Fruit fly (Drosophila melanogaster): ENCODE data around the gene JhI-21.
A peak's percentile ranks its signal among the peaks of the same experiment; 100 is the strongest.

JhI-21 gene

dm6 chr2L:12006397-12007330 is 49.2 kb downstream of the JhI-21 start (continued):
- peak; percentile 37 for TF ChIP-seq Myb (GFP tag; optimal IDR thresholded peaks at IDR 0.05)
- peak; percentile 55 for TF ChIP-seq MTF-1 (GFP tag; optimal IDR thresholded peaks at IDR 0.05; ENCODE audit: borderline replicate concordance)
- TF ChIP-seq CG17359 (tag; optimal IDR thresholded peaks at IDR 0.05), result peak; percentile 90
- TF ChIP-seq Six4 (GFP tag; optimal IDR thresholded peaks at IDR 0.05), result peak; percentile 91
- no peak for TF ChIP-seq CG31365 (tag; optimal IDR thresholded peaks at IDR 0.05)
- no peak for TF ChIP-seq toy (GFP tag; IDR thresholded peaks at IDR 0.05)
- TF ChIP-seq C15 (GFP tag; IDR thresholded peaks at IDR 0.05), result no peak
- TF ChIP-seq CG9437 (GFP tag; optimal IDR thresholded peaks at IDR 0.05), result peak; percentile 95
- peak; percentile 58 for TF ChIP-seq CG1603 (tag; optimal IDR thresholded peaks at IDR 0.05)
- TF ChIP-seq stwl (tag; optimal IDR thresholded peaks at IDR 0.05), result no peak
- TF ChIP-seq CG13624 (GFP tag; optimal IDR thresholded peaks at IDR 0.05), result peak; percentile 66
- peak; percentile 69 for TF ChIP-seq oc (tag; optimal IDR thresholded peaks at IDR 0.05)
- no peak for TF ChIP-seq CG2199 (GFP tag; IDR thresholded peaks at IDR 0.05)
- no peak for TF ChIP-seq sim (GFP tag; IDR thresholded peaks at IDR 0.05)
- no peak for TF ChIP-seq aop (GFP tag; IDR thresholded peaks at IDR 0.05)
- no peak for TF ChIP-seq pita (GFP tag; optimal IDR thresholded peaks at IDR 0.05)
- peak; percentile 72 for TF ChIP-seq B-H2 (GFP tag; optimal IDR thresholded peaks at IDR 0.05)
- no peak for TF ChIP-seq CG11085 (GFP tag; IDR thresholded peaks at IDR 0.05)
- no peak for TF ChIP-seq chinmo (GFP tag; IDR thresholded peaks at IDR 0.05; ENCODE audit: partially characterized antibody)
- no peak for TF ChIP-seq CG31224 (GFP tag; IDR thresholded peaks at IDR 0.05)
- peak; percentile 95 for TF ChIP-seq CG10274 (GFP tag; optimal IDR thresholded peaks at IDR 0.05)
- TF ChIP-seq Dip3 (GFP tag; optimal IDR thresholded peaks at IDR 0.05), result peak; percentile 19
- TF ChIP-seq Gsc (GFP tag; IDR thresholded peaks at IDR 0.05), result no peak
- peak; percentile 75 for TF ChIP-seq exex (tag; optimal IDR thresholded peaks at IDR 0.05)
- TF ChIP-seq CG11723 (GFP tag; optimal IDR thresholded peaks at IDR 0.05), result peak; percentile 86
- TF ChIP-seq dmrt11E (tag; optimal IDR thresholded peaks at IDR 0.05), result peak; percentile 97
- TF ChIP-seq zen2 (GFP tag; IDR thresholded peaks at IDR 0.05; ENCODE audit: partially characterized antibody), result no peak
- peak; percentile 55 for TF ChIP-seq tx (GFP tag; optimal IDR thresholded peaks at IDR 0.05)
- no peak for TF ChIP-seq ranshi (GFP tag; IDR thresholded peaks at IDR 0.05)
- peak; percentile 26 for TF ChIP-seq pb (GFP tag; optimal IDR thresholded peaks at IDR 0.05)
- TF ChIP-seq mam (GFP tag; optimal IDR thresholded peaks at IDR 0.05), result peak; percentile 69
- TF ChIP-seq Sox102F (GFP tag; optimal IDR thresholded peaks at IDR 0.05), result peak; percentile 93
- TF ChIP-seq CG34422 (GFP tag; IDR thresholded peaks at IDR 0.05), result no peak
- TF ChIP-seq Vsx1 (GFP tag; optimal IDR thresholded peaks at IDR 0.05), result peak; percentile 85
- TF ChIP-seq CG6854 (GFP tag; optimal IDR thresholded peaks at IDR 0.05), result peak; percentile 91
- peak; percentile 97 for TF ChIP-seq CG18619 (GFP tag; optimal IDR thresholded peaks at IDR 0.05)
- no peak for TF ChIP-seq grn (GFP tag; optimal IDR thresholded peaks at IDR 0.05)
- TF ChIP-seq CG10654 (GFP tag; optimal IDR thresholded peaks at IDR 0.05), result peak; percentile 88
- no peak for TF ChIP-seq vnd (GFP tag; IDR thresholded peaks at IDR 0.05; ENCODE audit: partially characterized antibody)
- peak; percentile 95 for TF ChIP-seq CG10267 (tag; optimal IDR thresholded peaks at IDR 0.05)
- TF ChIP-seq dpn (GFP tag; optimal IDR thresholded peaks at IDR 0.05), result peak; percentile 71 to 92
- TF ChIP-seq CG4360 (GFP tag; IDR thresholded peaks at IDR 0.05), result no peak
- TF ChIP-seq bowl (GFP tag; IDR thresholded peaks at IDR 0.05), result no peak
- TF ChIP-seq CG12219 (GFP tag; optimal IDR thresholded peaks at IDR 0.05), result peak; percentile 74
- TF ChIP-seq CG18764 (GFP tag; optimal IDR thresholded peaks at IDR 0.05), result peak; percentile 74
- no peak for TF ChIP-seq D (optimal IDR thresholded peaks at IDR 0.05)
- peak; percentile 97 for TF ChIP-seq D (GFP tag; optimal IDR thresholded peaks at IDR 0.05)
- peak; percentile 94 for TF ChIP-seq CG16815 (GFP tag; optimal IDR thresholded peaks at IDR 0.05)
- TF ChIP-seq Usf (GFP tag; optimal IDR thresholded peaks at IDR 0.05), result peak; percentile 94
